Worm (Caenorhabditis elegans) whole organism, mixed stage, embryonic: ENCODE results near the gene srg-21.

ENCODE experiments used
- M03D4.4 ChIP-seq: sonication (generic microtip); optimal IDR thresholded peaks from 2 replicates; lab custom pipeline; 2017; ENCODE audit warnings: mild to moderate bottlenecking, missing genetic modification characterization, missing compliant biosample characterization
- bed-3 ChIP-seq: fragments of 200-800 bp; sonication (Bioruptor generic); optimal IDR thresholded peaks from 3 replicates; lab custom pipeline; 2018; ENCODE audit warnings: mild to moderate bottlenecking, missing genetic modification characterization, moderate library complexity, missing compliant biosample characterization
- blmp-1 ChIP-seq: fragments of 150-350 bp; optimal IDR thresholded peaks from 2 replicates; lab custom pipeline; 2014; ENCODE audit warnings: missing biosample characterization, missing genetic modification characterization
- ceh-39 ChIP-seq: fragments of 150-350 bp; optimal IDR thresholded peaks from 2 replicates; lab custom pipeline; 2014; ENCODE audit warnings: missing biosample characterization, missing genetic modification characterization
- ceh-43 ChIP-seq: fragments of 200-800 bp; sonication (Bioruptor generic); optimal IDR thresholded peaks from 2 replicates; lab custom pipeline; 2018; ENCODE audit warnings: mild to moderate bottlenecking, missing genetic modification characterization, moderate library complexity, missing compliant biosample characterization
- ceh-83 ChIP-seq: fragments of 200-800 bp; sonication (Bioruptor generic); optimal IDR thresholded peaks from 2 replicates; lab custom pipeline; 2018; ENCODE audit warnings: mild to moderate bottlenecking, missing genetic modification characterization, missing compliant biosample characterization
- cnd-1 ChIP-seq: fragments of 200-800 bp; sonication (Bioruptor generic); optimal IDR thresholded peaks from 2 replicates; lab custom pipeline; 2018; ENCODE audit warnings: mild to moderate bottlenecking, missing genetic modification characterization, missing compliant biosample characterization
- drap-1 ChIP-seq: fragments of 200-800 bp; sonication (Bioruptor generic); optimal IDR thresholded peaks from 3 replicates; lab custom pipeline; 2018; ENCODE audit warnings: mild to moderate bottlenecking, missing genetic modification characterization, missing compliant biosample characterization
- elt-1 ChIP-seq: sonication (generic microtip); optimal IDR thresholded peaks from 2 replicates; lab custom pipeline; 2017; ENCODE audit warnings: missing genetic modification characterization, mild to moderate bottlenecking, missing compliant biosample characterization, antibody characterized with exemption, moderate library complexity, borderline replicate concordance; ENCODE audit not compliant: insufficient read depth
- elt-3 ChIP-seq: fragments of 150-350 bp; optimal IDR thresholded peaks from 2 replicates; lab custom pipeline; 2014; ENCODE audit warnings: missing biosample characterization, missing genetic modification characterization
- flh-1 ChIP-seq: fragments of 200-800 bp; sonication (Bioruptor generic); optimal IDR thresholded peaks from 2 replicates; lab custom pipeline; 2018; ENCODE audit warnings: mild to moderate bottlenecking, missing genetic modification characterization, moderate library complexity, missing compliant biosample characterization
- ham-2 ChIP-seq: fragments of 200-800 bp; sonication (Bioruptor generic); optimal IDR thresholded peaks from 2 replicates; lab custom pipeline; 2018; ENCODE audit warnings: mild to moderate bottlenecking, missing genetic modification characterization, missing compliant biosample characterization
- hlh-1 ChIP-seq: fragments of 150-350 bp; optimal IDR thresholded peaks from 2 replicates; lab custom pipeline; 2014; ENCODE audit warnings: missing biosample characterization, missing genetic modification reagents, missing genetic modification characterization
- lin-13 ChIP-seq: fragments of 150-350 bp; optimal IDR thresholded peaks from 2 replicates; lab custom pipeline; 2014; ENCODE audit warnings: missing biosample characterization, missing genetic modification characterization
- lin-32 ChIP-seq: fragments of 200-800 bp; sonication (Bioruptor generic); optimal IDR thresholded peaks from 2 replicates; lab custom pipeline; 2018; ENCODE audit warnings: mild to moderate bottlenecking, missing genetic modification characterization, missing compliant biosample characterization
- lsy-2 ChIP-seq: fragments of 150-350 bp; optimal IDR thresholded peaks from 2 replicates; lab custom pipeline; 2014; ENCODE audit warnings: missing biosample characterization, missing genetic modification characterization
- mab-5 ChIP-seq: fragments of 150-350 bp; optimal IDR thresholded peaks from 2 replicates; lab custom pipeline; 2014; ENCODE audit warnings: missing biosample characterization, missing genetic modification characterization
- mep-1 ChIP-seq: fragments of 150-350 bp; optimal IDR thresholded peaks from 2 replicates; lab custom pipeline; 2017; ENCODE audit warnings: missing biosample characterization, missing genetic modification reagents, missing genetic modification characterization, inconsistent platforms
- mls-2 ChIP-seq: sonication (generic microtip); optimal IDR thresholded peaks from 2 replicates; lab custom pipeline; 2016; ENCODE audit warnings: mild to moderate bottlenecking, missing genetic modification characterization, moderate library complexity, missing compliant biosample characterization
- nhr-12 ChIP-seq: fragments of 150-350 bp; optimal IDR thresholded peaks from 2 replicates; lab custom pipeline; 2014; ENCODE audit warnings: missing biosample characterization, missing genetic modification characterization
- nhr-237 ChIP-seq: fragments of 150-350 bp; optimal IDR thresholded peaks from 2 replicates; lab custom pipeline; 2014; ENCODE audit warnings: missing biosample characterization, missing genetic modification characterization
- nhr-28 ChIP-seq: fragments of 150-350 bp; optimal IDR thresholded peaks from 2 replicates; lab custom pipeline; 2014; ENCODE audit warnings: missing biosample characterization, missing genetic modification characterization
- nhr-76 ChIP-seq: sonication (generic microtip); optimal IDR thresholded peaks from 2 replicates; lab custom pipeline; 2017; ENCODE audit warnings: missing biosample characterization, missing genetic modification characterization
- sem-2 ChIP-seq: fragments of 200-800 bp; sonication (Bioruptor generic); optimal IDR thresholded peaks from 2 replicates; lab custom pipeline; 2018; ENCODE audit warnings: mild to moderate bottlenecking, missing genetic modification characterization, missing compliant biosample characterization
- snpc-4 ChIP-seq: fragments of 150-350 bp; optimal IDR thresholded peaks from 2 replicates; lab custom pipeline; 2014; ENCODE audit warnings: missing biosample characterization, missing genetic modification characterization
- sptf-1 ChIP-seq: sonication (generic microtip); optimal IDR thresholded peaks from 2 replicates; lab custom pipeline; 2017; ENCODE audit warnings: mild to moderate bottlenecking, missing genetic modification characterization, moderate library complexity, missing compliant biosample characterization
- tbx-8 ChIP-seq: fragments of 200-800 bp; sonication (Bioruptor generic); optimal IDR thresholded peaks from 2 replicates; lab custom pipeline; 2018; ENCODE audit warnings: mild to moderate bottlenecking, missing genetic modification characterization, moderate library complexity, missing compliant biosample characterization
- unc-120 ChIP-seq: sonication (generic microtip); optimal IDR thresholded peaks from 2 replicates; lab custom pipeline; 2017; ENCODE audit warnings: missing genetic modification characterization, missing compliant biosample characterization; ENCODE audit not compliant: poor library complexity, severe bottlenecking
- unc-39 ChIP-seq: fragments of 150-350 bp; optimal IDR thresholded peaks from 2 replicates; lab custom pipeline; 2014; ENCODE audit warnings: missing biosample characterization, missing genetic modification characterization
- unc-62 ChIP-seq: fragments of 150-350 bp; optimal IDR thresholded peaks from 2 replicates; lab custom pipeline; 2014; ENCODE audit warnings: missing biosample characterization, missing genetic modification reagents, missing genetic modification characterization
- zip-8 ChIP-seq: fragments of 150-350 bp; optimal IDR thresholded peaks from 2 replicates; lab custom pipeline; 2014; ENCODE audit warnings: missing biosample characterization, missing genetic modification characterization
- ztf-11 ChIP-seq: fragments of 150-350 bp; optimal IDR thresholded peaks from 2 replicates; lab custom pipeline; 2014; ENCODE audit warnings: missing biosample characterization, missing genetic modification characterization

srg-21 gene

ce11 chrII:3071012-3071749, 20.0 kb downstream of the srg-21 start, which contains the start of gene Y25C1A.7:
Y25C1A.7 (minus strand) TSS chrII:3071062.
- TF ChIP-seq sem-2 (GFP tag; lab: Kevin White, UChicago) (no peak), unc-120 (tag; lab: Kevin White, UChicago) (no peak), bed-3 (GFP tag; lab: Kevin White, UChicago) (no peak), elt-3 (tag; lab: Kevin White, UChicago) (no peak), lin-13 (no peak), tbx-8 (GFP tag; lab: Kevin White, UChicago) (no peak), nhr-28 (tag; lab: Kevin White, UChicago) (no peak), zip-8 (tag; lab: Kevin White, UChicago) (no peak), lsy-2 (no peak), unc-62 (no peak), drap-1 (GFP tag; lab: Kevin White, UChicago) (no peak), ham-2 (GFP tag; lab: Kevin White, UChicago) (no peak), snpc-4 (tag; lab: Kevin White, UChicago) (no peak)

DNA sequence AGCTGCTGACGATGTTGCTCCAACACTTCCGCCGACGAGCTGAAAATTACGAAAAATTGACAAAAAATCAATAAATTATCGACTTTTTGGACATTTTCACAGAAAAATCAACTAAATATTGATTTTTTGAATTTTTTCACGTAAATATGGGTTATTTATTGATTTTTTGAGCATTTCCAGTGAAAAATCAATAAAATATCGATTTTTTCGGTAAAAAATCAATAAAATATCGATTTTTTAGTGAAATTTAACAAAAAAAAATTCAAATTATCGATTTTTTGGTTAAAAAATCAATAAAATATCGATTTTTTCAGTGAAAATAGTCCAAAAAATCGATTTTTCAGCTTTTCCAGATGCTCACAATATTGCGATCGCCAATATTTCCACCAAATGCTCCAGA, 21.0 kb downstream of the srg-21 start:
- no peak for TF ChIP-seq flh-1
- no peak for TF ChIP-seq cnd-1 (tag; lab: Kevin White, UChicago)
- TF ChIP-seq M03D4.4 (tag; lab: Kevin White, UChicago): no peak
- TF ChIP-seq lin-13: no peak
- TF ChIP-seq ztf-11 (tag; lab: Kevin White, UChicago): no peak
- no peak for TF ChIP-seq drap-1 (GFP tag; lab: Kevin White, UChicago)
- TF ChIP-seq sptf-1 (tag; lab: Kevin White, UChicago): no peak
- no peak for TF ChIP-seq ceh-43 (GFP tag; lab: Kevin White, UChicago)
- no peak for TF ChIP-seq lin-32
- TF ChIP-seq nhr-237 (tag; lab: Kevin White, UChicago): no peak
- TF ChIP-seq elt-1: no peak
- no peak for TF ChIP-seq elt-3 (tag; lab: Kevin White, UChicago)
- TF ChIP-seq tbx-8 (GFP tag; lab: Kevin White, UChicago): no peak
- no peak for TF ChIP-seq blmp-1 (tag; lab: Kevin White, UChicago)
- no peak for TF ChIP-seq zip-8 (tag; lab: Kevin White, UChicago)
- TF ChIP-seq unc-62: no peak
- TF ChIP-seq nhr-12 (tag; lab: Kevin White, UChicago): no peak
- TF ChIP-seq ham-2 (GFP tag; lab: Kevin White, UChicago): no peak

ce11 chrII:3068646-3069045, 22.5 kb downstream of the srg-21 start:
- TF ChIP-seq nhr-237 (tag; lab: Kevin White, UChicago) (no peak), sptf-1 (tag; lab: Kevin White, UChicago) (no peak), ceh-83 (GFP tag; lab: Kevin White, UChicago) (no peak), unc-39 (no peak), M03D4.4 (tag; lab: Kevin White, UChicago) (no peak), hlh-1 (tag; lab: Kevin White, UChicago) (no peak), zip-8 (tag; lab: Kevin White, UChicago) (no peak), lsy-2 (no peak), nhr-76 (tag; lab: Kevin White, UChicago) (no peak), blmp-1 (tag; lab: Kevin White, UChicago) (no peak), unc-62 (no peak), bed-3 (GFP tag; lab: Kevin White, UChicago) (no peak), ztf-11 (tag; lab: Kevin White, UChicago) (no peak), mab-5 (no peak), drap-1 (GFP tag; lab: Kevin White, UChicago) (no peak), sem-2 (GFP tag; lab: Kevin White, UChicago) (no peak), ham-2 (GFP tag; lab: Kevin White, UChicago) (no peak), mep-1 (tag; lab: Kevin White, UChicago) (no peak), ceh-39 (tag; lab: Kevin White, UChicago) (no peak)

DNA sequence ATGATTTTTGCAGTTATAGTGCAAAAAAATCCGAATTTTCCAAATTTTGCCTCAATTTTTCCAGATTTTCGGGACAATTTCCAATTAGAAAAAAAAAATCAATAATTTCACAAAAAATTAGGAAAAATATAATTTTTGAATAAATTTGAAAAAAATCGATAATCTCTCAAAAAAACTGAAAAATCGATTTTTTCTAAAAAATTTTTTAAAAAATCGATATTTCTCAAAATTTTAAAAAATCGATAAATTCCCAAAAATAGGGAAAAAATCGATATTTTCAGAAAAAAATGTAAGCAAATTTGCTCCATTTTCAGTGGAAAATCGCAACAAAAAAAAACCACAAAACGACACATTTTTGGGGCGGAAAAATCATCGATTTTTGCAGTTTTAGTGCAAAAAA, 23.3 kb downstream of the srg-21 start:
- no peak for TF ChIP-seq sem-2 (GFP tag; lab: Kevin White, UChicago)
- no peak for TF ChIP-seq mls-2 (tag; lab: Kevin White, UChicago)
- TF ChIP-seq unc-120 (tag; lab: Kevin White, UChicago): no peak
- no peak for TF ChIP-seq drap-1 (GFP tag; lab: Kevin White, UChicago)
- TF ChIP-seq nhr-76 (tag; lab: Kevin White, UChicago): no peak
- TF ChIP-seq snpc-4 (tag; lab: Kevin White, UChicago): no peak
- no peak for TF ChIP-seq bed-3 (GFP tag; lab: Kevin White, UChicago)
- TF ChIP-seq lsy-2: no peak
- no peak for TF ChIP-seq elt-1
- no peak for TF ChIP-seq nhr-237 (tag; lab: Kevin White, UChicago)
